Fruit fly (Drosophila melanogaster) S2 (cell line): ENCODE measurements around the gene GATAd.

ENCODE experiments used
- CG8478 ChIP-seq: fragments of >200 bp; optimal IDR thresholded peaks from 2 replicates; lab custom pipeline; 2018
- CTCF ChIP-seq, 2 experiments: fragments of >200 bp; optimal IDR thresholded peaks; 2 replicates each; lab custom pipeline; 2018

Gene GATAd

dm6 chr2L:10339841-10340240 is 6.3 kb downstream of the GATAd start:
- no peak for TF ChIP-seq CG8478 (lab: Kevin White, UChicago)
- TF ChIP-seq CTCF (optimal IDR thresholded peaks at IDR 0.05; lab: Kevin White, UChicago): no peak

- TF ChIP-seq CG8478 (lab: Kevin White, UChicago) (no peak), CTCF (optimal IDR thresholded peaks at IDR 0.05; lab: Kevin White, UChicago) (no peak)
Measured at dm6 chr2L:10341405-10341804, 7.9 kb downstream of the GATAd start, which contains the start of gene CG31715. TSS of gene CG31715 (plus strand) at chr2L:10341616.

DNA sequence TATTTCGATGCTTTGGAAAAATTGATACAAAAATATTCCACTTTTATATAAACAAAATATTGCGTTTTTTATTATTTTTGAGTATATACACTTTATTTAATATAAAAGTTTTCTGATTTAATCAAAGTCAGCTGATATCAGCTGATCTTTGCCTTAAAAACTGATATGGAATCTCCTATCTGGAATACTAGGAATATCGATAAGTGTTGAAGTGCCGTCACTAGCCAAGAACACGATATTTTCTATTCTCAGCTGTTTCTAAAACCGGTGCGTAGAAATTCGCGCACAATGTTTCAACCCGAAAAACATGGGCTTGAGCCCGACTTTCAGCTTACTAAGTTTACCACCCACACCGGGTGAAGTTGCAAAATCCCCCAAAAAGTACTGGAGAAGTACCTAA is 8.9 kb downstream of the GATAd start, which contains the start of gene Sps2:
Sps2 (plus strand) TSS at position 124 of the 400 bp plus-strand sequence.
- TF ChIP-seq CG8478 (lab: Kevin White, UChicago): no peak
- no peak for TF ChIP-seq CTCF (optimal IDR thresholded peaks at IDR 0.05; lab: Kevin White, UChicago)

DNA sequence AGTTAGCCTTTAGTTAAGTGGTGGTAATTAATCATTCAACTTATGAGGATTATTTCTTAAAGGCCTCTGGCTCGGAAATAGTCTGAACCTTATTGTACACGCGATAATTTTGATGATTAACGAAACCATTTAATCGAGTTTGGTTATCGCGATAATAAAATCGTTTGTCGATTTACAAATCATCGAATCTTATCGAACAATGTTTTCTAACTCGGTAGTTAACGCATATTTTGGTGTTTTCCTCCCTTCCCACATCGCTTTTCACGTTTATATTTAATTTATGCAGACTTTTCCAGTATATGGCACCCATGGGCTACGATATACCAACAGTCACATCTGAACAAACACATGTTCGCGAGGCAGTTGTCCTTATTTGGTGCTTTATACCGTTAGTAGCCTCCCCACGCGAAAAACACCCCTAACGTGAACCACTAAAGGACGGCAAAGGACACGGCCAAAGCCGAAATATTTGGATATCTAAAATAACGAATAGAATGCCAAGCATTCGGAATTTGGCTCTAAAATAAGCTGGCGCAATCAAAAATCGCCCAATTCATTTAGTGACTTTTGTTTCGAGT is 10.6 kb downstream of the GATAd start, which contains the start of gene Frmd5:
Frmd5 (plus strand) TSS at position 414 of the 578 bp plus-strand sequence.
- no peak for TF ChIP-seq CTCF (optimal IDR thresholded peaks at IDR 0.05; lab: Kevin White, UChicago)
- TF ChIP-seq CG8478 (lab: Kevin White, UChicago): no peak

dm6 chr2L:10351130-10351529 is 17.6 kb downstream of the GATAd start:
- no peak for TF ChIP-seq CG8478 (lab: Kevin White, UChicago)
- TF ChIP-seq CTCF (optimal IDR thresholded peaks at IDR 0.05; lab: Kevin White, UChicago): no peak

DNA sequence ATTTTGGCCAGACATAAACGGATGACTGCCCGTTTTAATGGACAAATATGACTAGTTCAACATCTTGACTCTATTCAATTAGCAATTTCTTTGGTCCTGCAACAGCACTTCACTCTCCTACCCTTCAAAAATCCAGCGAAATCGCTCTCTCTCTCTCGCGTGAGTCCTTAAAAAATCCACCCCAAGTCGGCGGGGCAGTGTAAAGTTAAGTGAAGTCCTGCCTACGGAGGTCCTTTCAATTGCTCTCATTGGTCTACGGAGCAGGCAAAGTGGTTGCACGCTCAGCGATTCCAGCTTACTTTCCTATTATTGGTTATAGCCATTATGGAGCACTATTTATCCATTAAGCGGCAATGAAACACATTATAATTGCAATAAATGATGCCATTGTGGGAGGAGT is 20.3 kb downstream of the GATAd start, which contains the start of gene CG34367:
CG34367 (minus strand) TSS at position 35 of the 400 bp plus-strand sequence.
- TF ChIP-seq CTCF (optimal IDR thresholded peaks at IDR 0.05; lab: Kevin White, UChicago): no peak
- no peak for TF ChIP-seq CG8478 (lab: Kevin White, UChicago)

DNA sequence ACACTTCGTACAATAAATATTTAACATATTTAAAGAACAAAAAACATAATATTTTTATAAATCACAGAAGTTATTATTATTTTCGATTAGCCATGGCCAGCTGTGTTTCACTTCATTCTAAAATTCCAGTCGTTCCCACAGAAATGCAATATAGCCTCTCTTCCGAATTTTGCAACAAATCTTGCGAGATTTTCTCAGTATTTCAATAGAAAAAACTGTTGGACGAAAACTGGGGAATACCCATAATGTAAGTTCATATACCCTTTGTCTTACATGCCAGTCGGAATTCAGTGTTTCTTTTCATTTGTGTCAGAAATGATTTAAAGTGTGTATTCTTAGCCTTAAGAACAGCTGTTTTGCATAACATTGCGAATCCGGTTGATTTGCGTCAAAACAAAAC is 23.0 kb downstream of the GATAd start, which contains the start of the genes CtsL4 and ClpP:
CtsL4 (minus strand) TSS at position 90 of the 400 bp plus-strand sequence.
ClpP (plus strand) TSS at position 288 of the 400 bp plus-strand sequence.
- TF ChIP-seq CG8478 (lab: Kevin White, UChicago): no peak

DNA sequence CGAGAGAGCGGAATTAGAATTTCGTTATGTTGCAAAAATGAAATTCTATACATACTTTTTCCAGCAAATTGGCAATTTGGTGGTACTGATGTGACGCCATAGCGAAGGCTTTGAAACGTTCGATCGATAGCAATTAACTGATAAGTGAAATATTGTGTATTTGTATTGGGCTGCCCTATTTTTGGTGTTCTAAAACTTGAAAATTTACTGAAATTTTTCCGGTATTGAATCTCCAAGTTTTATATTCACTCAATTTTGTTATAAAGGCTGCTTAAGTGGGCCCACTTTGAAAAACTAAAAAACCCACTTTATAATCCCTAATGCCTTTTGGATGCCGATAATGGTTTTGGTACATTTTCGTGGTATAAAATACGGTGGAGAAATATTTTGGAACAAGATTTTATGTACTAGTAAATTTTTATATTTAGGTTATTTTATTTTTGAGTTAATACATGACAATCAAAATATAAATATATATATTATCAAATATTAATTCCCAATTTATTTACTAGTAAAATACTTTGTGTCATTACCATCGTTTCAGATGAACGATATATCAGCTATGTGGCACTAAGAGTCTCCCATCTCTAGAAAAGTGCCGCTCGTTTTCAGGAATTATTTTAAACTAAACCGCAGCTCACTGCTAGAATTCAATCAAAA is 29.0 kb downstream of the GATAd start, which contains the start of the genes Cand1 and pim:
Cand1 (minus strand) TSS at position 300 of the 660 bp plus-strand sequence.
pim (plus strand) TSS at position 582 of the 660 bp plus-strand sequence.
- no peak for TF ChIP-seq CG8478 (lab: Kevin White, UChicago)
- TF ChIP-seq CTCF (optimal IDR thresholded peaks at IDR 0.05; lab: Kevin White, UChicago): no peak

- TF ChIP-seq CG8478 (lab: Kevin White, UChicago) (no peak), CTCF (optimal IDR thresholded peaks at IDR 0.05; lab: Kevin White, UChicago) (no peak)
Measured at dm6 chr2L:10364229-10364628, 30.7 kb downstream of the GATAd start, which contains the start of gene lft. TSS of gene lft (plus strand) at chr2L:10364471.

DNA sequence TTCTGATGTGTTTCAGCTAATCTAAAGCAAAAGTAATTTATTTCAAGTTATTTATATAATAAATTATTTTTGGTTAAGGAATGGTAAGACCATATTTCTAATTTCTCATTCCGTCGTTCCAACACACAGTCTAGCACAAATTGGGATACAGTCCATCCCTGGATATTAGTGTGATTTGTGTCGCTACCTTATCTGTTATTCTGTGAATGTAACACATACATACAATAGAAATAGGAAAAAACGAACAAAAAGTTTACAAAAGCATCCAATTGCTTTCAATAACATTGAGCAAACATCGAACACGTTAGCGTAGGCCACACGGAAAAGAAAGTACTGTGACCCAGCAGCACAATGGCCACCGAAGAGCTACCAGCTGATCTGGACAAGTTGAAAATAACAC is 33.0 kb downstream of the GATAd start, which contains the start of gene CG5056:
CG5056 (plus strand) TSS at position 168 of the 400 bp plus-strand sequence.
- TF ChIP-seq CTCF (optimal IDR thresholded peaks at IDR 0.05; lab: Kevin White, UChicago) (no peak), CG8478 (lab: Kevin White, UChicago) (no peak)

DNA sequence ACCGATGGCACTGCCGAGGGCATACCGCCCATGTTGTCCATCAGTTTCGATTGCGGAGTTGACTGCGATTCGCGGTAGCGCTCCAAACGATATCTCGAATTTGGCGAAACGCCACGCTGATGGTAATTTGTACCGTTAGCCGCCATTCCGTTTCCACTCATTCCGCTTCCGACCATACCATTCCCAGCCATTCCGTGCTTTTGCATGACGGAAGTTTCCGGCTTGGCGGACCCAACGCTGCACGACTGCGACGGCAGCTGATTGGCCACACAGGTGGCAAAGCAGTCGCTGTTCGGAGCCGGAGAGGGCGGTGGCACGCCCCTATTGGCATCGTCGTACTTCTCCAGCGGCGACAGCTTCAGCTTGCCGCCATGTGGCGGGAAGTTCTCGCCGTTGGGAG is 38.8 kb downstream of the GATAd start:
- TF ChIP-seq CG8478 (lab: Kevin White, UChicago): no peak
- TF ChIP-seq CTCF (optimal IDR thresholded peaks at IDR 0.05; lab: Kevin White, UChicago): no peak

DNA sequence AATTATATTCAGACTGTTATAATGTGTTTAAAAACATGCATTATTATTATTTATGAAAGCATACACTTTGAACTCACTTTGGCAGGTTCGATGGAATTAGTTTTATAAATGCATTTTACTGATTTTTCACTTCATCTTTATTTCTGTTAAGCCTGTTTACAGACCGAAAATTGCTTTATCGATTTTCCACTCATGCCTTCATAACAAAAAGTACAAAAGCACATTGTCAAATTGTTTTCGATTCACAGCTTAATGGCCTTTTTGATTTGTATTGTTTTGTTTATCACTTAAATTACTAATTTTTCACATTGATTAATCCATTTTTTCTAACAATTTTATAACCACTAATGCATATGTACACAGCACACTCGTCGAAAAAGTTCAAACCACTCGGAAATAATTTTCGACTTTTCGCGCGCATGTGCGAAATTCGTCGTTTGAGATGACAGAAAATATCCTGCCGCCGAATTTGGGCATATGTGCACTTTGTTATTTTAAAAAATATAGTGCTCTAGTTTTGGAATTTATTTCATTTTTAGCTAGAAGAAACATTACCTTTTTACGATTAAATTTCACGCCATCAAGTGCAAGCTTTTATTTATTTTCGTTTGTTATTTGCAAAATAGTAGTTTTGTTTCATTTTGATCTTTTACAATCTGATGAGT is 40.2 kb downstream of the GATAd start, which contains the start of gene rho-5:
rho-5 (minus strand) TSS at position 296 of the 665 bp plus-strand sequence.
- TF ChIP-seq CTCF (optimal IDR thresholded peaks at IDR 0.05; lab: Kevin White, UChicago) (no peak), CG8478 (lab: Kevin White, UChicago) (no peak)

DNA sequence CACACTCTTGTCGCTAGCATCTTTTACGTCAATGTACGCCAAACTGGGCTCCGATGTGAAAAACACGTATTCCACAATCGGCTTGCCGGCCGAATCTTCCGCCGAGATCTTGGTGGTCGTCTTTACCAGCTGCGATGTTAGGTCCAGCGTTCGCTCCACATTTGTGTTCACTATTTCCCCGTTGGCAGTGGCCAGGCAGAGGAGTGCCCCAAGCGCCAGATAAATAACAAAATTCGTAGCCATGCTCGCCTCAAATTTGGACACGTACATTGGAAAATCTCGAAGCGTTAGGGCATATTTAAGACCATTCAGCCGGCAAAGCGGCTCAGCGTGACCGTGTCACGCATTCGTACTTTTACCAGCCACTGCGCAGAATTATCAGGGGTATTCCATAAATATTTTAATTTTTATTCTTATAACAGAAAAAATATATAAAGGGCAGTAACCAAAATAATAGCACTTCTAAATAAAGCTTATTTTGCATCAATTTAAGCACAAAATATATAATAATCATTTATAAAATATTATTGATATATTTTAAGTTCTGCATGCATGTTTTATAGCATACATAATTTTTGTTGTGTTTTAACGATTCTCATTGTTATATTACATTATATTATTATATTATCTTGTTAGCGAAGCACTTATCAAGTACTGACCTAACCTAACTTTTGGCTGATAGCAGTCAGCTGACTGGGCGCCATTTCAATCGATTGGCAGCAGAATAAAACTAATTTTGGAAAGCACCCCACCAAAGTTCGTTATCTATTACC is 42.1 kb downstream of the GATAd start, which contains the start of the genes CG33303 and dpr19:
CG33303 (minus strand) TSS at position 294 of the 773 bp plus-strand sequence.
dpr19 (plus strand) TSS at position 705 of the 773 bp plus-strand sequence.
- no peak for TF ChIP-seq CG8478 (lab: Kevin White, UChicago)
- no peak for TF ChIP-seq CTCF (optimal IDR thresholded peaks at IDR 0.05; lab: Kevin White, UChicago)
